Fruit fly (Drosophila melanogaster) whole organism, wandering third instar larva: ENCODE measurements around the gene CG33791.

Source experiments
- Abd-B ChIP-seq: fragments of >200 bp; optimal IDR thresholded peaks from 2 replicates; lab custom pipeline; 2017; ENCODE audit warnings: missing biosample characterization, missing genetic modification characterization
- CG32264 ChIP-seq: fragments of 200-800 bp; sonication (Bioruptor generic); optimal IDR thresholded peaks from 2 replicates; lab custom pipeline; 2016; ENCODE audit warnings: missing biosample characterization, missing genetic modification characterization
- CG9705 ChIP-seq: fragments of 200-800 bp; sonication (Bioruptor generic); optimal IDR thresholded peaks from 2 replicates; lab custom pipeline; 2018; ENCODE audit warnings: missing biosample characterization, mild to moderate bottlenecking, missing genetic modification characterization
- CrebA ChIP-seq: fragments of 200-800 bp; sonication (Bioruptor generic); optimal IDR thresholded peaks from 2 replicates; lab custom pipeline; 2016; ENCODE audit warnings: missing biosample characterization, mild to moderate bottlenecking, missing genetic modification characterization, borderline replicate concordance
- Dfd ChIP-seq: fragments of >200 bp; optimal IDR thresholded peaks from 2 replicates; lab custom pipeline; 2017; ENCODE audit warnings: missing biosample characterization, missing genetic modification characterization
- Dif ChIP-seq: fragments of 200-275, 200-300 bp; sonication (Bioruptor generic); optimal IDR thresholded peaks from 2 replicates; lab custom pipeline; 2018; ENCODE audit warnings: missing biosample characterization, missing genetic modification characterization; ENCODE audit not compliant: partially characterized antibody
- GATAd ChIP-seq: sonication (Bioruptor generic); optimal IDR thresholded peaks from 2 replicates; lab custom pipeline; 2016; ENCODE audit warnings: missing biosample characterization, missing genetic modification characterization
- HLH106 ChIP-seq: fragments of 200-800 bp; optimal IDR thresholded peaks from 3 replicates; lab custom pipeline; 2019; ENCODE audit warnings: missing biosample characterization, mild to moderate bottlenecking, missing genetic modification characterization, moderate library complexity
- Hnf4 ChIP-seq: fragments of 200-800 bp; sonication (Bioruptor generic); optimal IDR thresholded peaks from 2 replicates; lab custom pipeline; 2016; ENCODE audit warnings: missing biosample characterization, mild to moderate bottlenecking, missing genetic modification characterization
- Hr78 ChIP-seq: fragments of >200 bp; optimal IDR thresholded peaks from 2 replicates; lab custom pipeline; 2017; ENCODE audit warnings: missing biosample characterization, missing genetic modification characterization
- Hr83 ChIP-seq: fragments of 200-300 bp; sonication (Bioruptor generic); optimal IDR thresholded peaks from 2 replicates; lab custom pipeline; 2016; ENCODE audit warnings: missing biosample characterization, mild to moderate bottlenecking, missing genetic modification characterization, moderate library complexity; ENCODE audit not compliant: poor library complexity, severe bottlenecking
- Jra ChIP-seq: sonication (Bioruptor generic); optimal IDR thresholded peaks from 2 replicates; lab custom pipeline; 2016; ENCODE audit warnings: missing biosample characterization, missing genetic modification characterization
- Mio ChIP-seq: sonication (Bioruptor generic); optimal IDR thresholded peaks from 2 replicates; lab custom pipeline; 2016; ENCODE audit warnings: missing biosample characterization, missing genetic modification characterization
- Myc ChIP-seq: fragments of >200 bp; optimal IDR thresholded peaks from 2 replicates; lab custom pipeline; 2017
- N ChIP-seq: fragments of >200 bp; optimal IDR thresholded peaks from 2 replicates; lab custom pipeline; 2018; ENCODE audit warnings: missing biosample characterization, missing external identifiers, missing genetic modification characterization
- OdsH ChIP-seq: fragments of 200-800 bp; sonication (Bioruptor generic); optimal IDR thresholded peaks from 2 replicates; lab custom pipeline; 2016; ENCODE audit warnings: missing biosample characterization, mild to moderate bottlenecking, missing genetic modification characterization
- Rel ChIP-seq, 2 experiments: fragments of 200-800 bp; sonication (Bioruptor generic) in 1 of 2; optimal IDR thresholded peaks; 2 replicates in 1 of 2; 3 replicates in 1 of 2; lab custom pipeline; 2016 to 2019; ENCODE audit warnings: mild to moderate bottlenecking in 2 of 2, missing biosample characterization in 2 of 2, missing genetic modification characterization in 2 of 2, moderate library complexity in 1 of 2
- Sp1 ChIP-seq: fragments of 200-800 bp; sonication (Bioruptor generic); optimal IDR thresholded peaks from 3 replicates; lab custom pipeline; 2019; ENCODE audit warnings: missing biosample characterization, mild to moderate bottlenecking, missing genetic modification characterization, moderate library complexity
- Vsx2 ChIP-seq: fragments of 200-300, 225-300 bp; sonication (Bioruptor generic); optimal IDR thresholded peaks from 2 replicates; lab custom pipeline; 2018; ENCODE audit warnings: missing biosample characterization, missing genetic modification characterization; ENCODE audit not compliant: partially characterized antibody
- br ChIP-seq: fragments of 200-800 bp; sonication (Bioruptor generic); optimal IDR thresholded peaks from 2 replicates; lab custom pipeline; 2016; ENCODE audit warnings: missing biosample characterization, missing genetic modification characterization
- brk ChIP-seq: fragments of 200-800 bp; sonication (Bioruptor generic); optimal IDR thresholded peaks from 2 replicates; lab custom pipeline; 2016; ENCODE audit warnings: missing biosample characterization, mild to moderate bottlenecking, missing genetic modification characterization
- dl ChIP-seq, 2 experiments: fragments of 175-275, 200-275 bp in 1 of 2; fragments of 200-275 bp in 1 of 2; sonication (Bioruptor generic); optimal IDR thresholded peaks; lab custom pipeline; 2018; ENCODE audit warnings: mild to moderate bottlenecking in 2 of 2, missing biosample characterization in 2 of 2, missing genetic modification characterization in 2 of 2, moderate library complexity in 2 of 2; ENCODE audit not compliant: partially characterized antibody in 2 of 2, insufficient read depth in 1 of 2
- dmrt93B ChIP-seq: fragments of 200-800 bp; sonication (Bioruptor generic); optimal IDR thresholded peaks from 2 replicates; lab custom pipeline; 2018; ENCODE audit warnings: missing biosample characterization, mild to moderate bottlenecking, missing genetic modification characterization
- dsf ChIP-seq: sonication (Bioruptor generic); optimal IDR thresholded peaks from 2 replicates; lab custom pipeline; 2016; ENCODE audit warnings: missing biosample characterization, missing genetic modification characterization, borderline replicate concordance
- ey ChIP-seq: fragments of 200-800 bp; sonication (Bioruptor generic); optimal IDR thresholded peaks from 2 replicates; lab custom pipeline; 2016; ENCODE audit warnings: missing biosample characterization, missing genetic modification characterization
- foxo ChIP-seq, 2 experiments: fragments of 200-800 bp; sonication (Bioruptor generic); optimal IDR thresholded peaks; 2 replicates in 1 of 2; 3 replicates in 1 of 2; lab custom pipeline; 2016 to 2017; ENCODE audit warnings: missing biosample characterization in 2 of 2, missing genetic modification characterization in 2 of 2
- fru ChIP-seq: fragments of 200-800 bp; sonication (Bioruptor generic); optimal IDR thresholded peaks from 3 replicates; lab custom pipeline; 2016; ENCODE audit warnings: missing biosample characterization, mild to moderate bottlenecking, missing genetic modification characterization
- h ChIP-seq: fragments of 200-800 bp; sonication (Bioruptor generic); optimal IDR thresholded peaks from 3 replicates; lab custom pipeline; 2016; ENCODE audit warnings: missing biosample characterization, mild to moderate bottlenecking, missing genetic modification characterization
- jim ChIP-seq: fragments of 175-275, 200-325 bp; sonication (Bioruptor generic); optimal IDR thresholded peaks from 2 replicates; lab custom pipeline; 2016; ENCODE audit warnings: missing biosample characterization, mild to moderate bottlenecking, missing genetic modification characterization
- lola ChIP-seq: fragments of >200 bp; optimal IDR thresholded peaks from 2 replicates; lab custom pipeline; 2017; ENCODE audit warnings: missing biosample characterization, missing genetic modification characterization
- pan ChIP-seq: fragments of >200 bp; optimal IDR thresholded peaks from 2 replicates; lab custom pipeline; 2017
- psq ChIP-seq: fragments of 200-800 bp; sonication (Bioruptor generic); optimal IDR thresholded peaks from 3 replicates; lab custom pipeline; 2017; ENCODE audit warnings: missing biosample characterization, mild to moderate bottlenecking, missing genetic modification characterization, moderate library complexity
- rgr ChIP-seq: fragments of 200-800 bp; sonication (Bioruptor generic); optimal IDR thresholded peaks from 3 replicates; lab custom pipeline; 2016; ENCODE audit warnings: missing biosample characterization, mild to moderate bottlenecking, missing genetic modification characterization
- sage ChIP-seq: fragments of 200-800 bp; sonication (Bioruptor generic); optimal IDR thresholded peaks from 2 replicates; lab custom pipeline; 2016; ENCODE audit warnings: missing biosample characterization, mild to moderate bottlenecking, missing genetic modification characterization
- sv ChIP-seq: fragments of 200-800 bp; sonication (Bioruptor generic); optimal IDR thresholded peaks from 3 replicates; lab custom pipeline; 2016; ENCODE audit warnings: missing biosample characterization, missing genetic modification characterization
- tai ChIP-seq: sonication (Bioruptor generic); optimal IDR thresholded peaks from 2 replicates; lab custom pipeline; 2016; ENCODE audit warnings: missing biosample characterization, missing genetic modification characterization
- usp ChIP-seq: fragments of >200 bp; optimal IDR thresholded peaks from 2 replicates; lab custom pipeline; 2017; ENCODE audit warnings: missing biosample characterization, missing genetic modification characterization
- woc ChIP-seq: sonication (Bioruptor generic); optimal IDR thresholded peaks from 2 replicates; lab custom pipeline; 2016; ENCODE audit warnings: missing biosample characterization, mild to moderate bottlenecking, missing genetic modification characterization

Gene CG33791

DNA sequence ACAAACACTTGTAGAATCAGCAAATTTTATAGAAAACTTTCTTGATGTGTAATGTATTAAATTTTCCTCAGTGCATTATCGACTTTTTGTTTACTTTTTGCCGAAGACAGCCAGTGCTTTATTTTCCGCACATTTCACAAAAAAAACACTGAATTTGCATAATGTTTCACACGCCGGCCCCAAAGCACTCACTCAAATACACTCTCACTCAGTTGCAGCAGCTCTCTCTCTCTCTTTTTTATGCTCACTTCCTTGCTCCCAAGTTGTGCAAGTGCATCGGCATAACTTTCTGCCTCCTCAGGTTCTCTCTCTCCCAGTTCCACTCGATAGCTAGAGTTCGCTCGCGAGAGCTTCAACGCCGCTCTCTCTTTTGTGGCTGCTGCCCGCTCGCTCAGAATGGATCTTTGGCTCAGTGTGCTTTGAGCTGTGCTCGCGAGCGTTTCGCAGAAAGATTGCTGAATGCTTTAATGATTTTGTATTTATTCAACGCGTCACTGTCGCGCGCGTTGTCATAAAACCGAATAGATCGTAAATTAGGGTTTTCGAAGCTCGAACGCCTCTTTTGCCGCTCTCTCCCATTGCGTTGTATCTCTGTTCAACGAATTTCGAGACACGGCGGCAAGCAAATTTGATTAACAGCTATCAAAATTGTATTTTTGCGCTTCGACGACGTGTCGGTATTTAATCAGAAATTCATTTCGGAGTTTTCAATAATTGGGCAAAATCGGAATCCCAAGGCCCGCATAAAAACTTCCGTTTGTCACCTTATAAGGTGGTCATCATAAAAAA, 16.3 kb upstream of the CG33791 start:
- TF ChIP-seq brk (GFP tag; lab: Kevin White, UChicago): peak; percentile 42
- peak; percentile 95 for TF ChIP-seq Vsx2 (GFP tag; lab: Kevin White, UChicago)
- no peak for TF ChIP-seq sv (GFP tag; lab: Kevin White, UChicago)
- peak in 1 of 2 experiments; percentile 48 for TF ChIP-seq foxo (GFP tag; optimal IDR thresholded peaks at IDR 0.05; lab: Kevin White, UChicago)
- no peak for TF ChIP-seq pan (lab: Kevin White, UChicago)
- no peak for TF ChIP-seq GATAd (GFP tag; lab: Kevin White, UChicago)
- no peak for TF ChIP-seq dsf (GFP tag; lab: Kevin White, UChicago)
- no peak for TF ChIP-seq lola (GFP tag; lab: Kevin White, UChicago)
- TF ChIP-seq br: peak; percentile 49
- TF ChIP-seq N (GFP tag; lab: Kevin White, UChicago): no peak
- TF ChIP-seq dl (GFP tag; optimal IDR thresholded peaks at IDR 0.05; lab: Kevin White, UChicago; ENCODE audit: insufficient read depth in 1 of 2, partially characterized antibody in 2 of 2): peak; percentile 96 to 98
- peak; percentile 64 for TF ChIP-seq Rel (GFP tag; optimal IDR thresholded peaks at IDR 0.05; lab: Kevin White, UChicago)
- TF ChIP-seq Rel (tag; optimal IDR thresholded peaks at IDR 0.05; lab: Kevin White, UChicago): peak; percentile 10
- no peak for TF ChIP-seq usp (GFP tag; lab: Kevin White, UChicago)
- peak; percentile 48 for TF ChIP-seq fru (GFP tag; lab: Kevin White, UChicago)
- TF ChIP-seq Hnf4 (GFP tag; lab: Kevin White, UChicago): peak; percentile 35
- TF ChIP-seq Hr83: peak; percentile 82
- TF ChIP-seq dmrt93B: no peak
- TF ChIP-seq Mio (GFP tag; lab: Kevin White, UChicago): no peak
- TF ChIP-seq sage (GFP tag; lab: Kevin White, UChicago): peak; percentile 74
- peak; percentile 37 for TF ChIP-seq Sp1 (GFP tag; lab: Kevin White, UChicago)
- no peak for TF ChIP-seq tai
- TF ChIP-seq Myc: no peak
- no peak for TF ChIP-seq ey (GFP tag; lab: Kevin White, UChicago)
- TF ChIP-seq rgr: peak; percentile 44
- TF ChIP-seq Dfd: no peak
- peak; percentile 99 for TF ChIP-seq Dif (GFP tag; lab: Kevin White, UChicago)
- TF ChIP-seq OdsH: no peak
- no peak for TF ChIP-seq CG9705 (GFP tag; lab: Kevin White, UChicago)
- TF ChIP-seq Abd-B: no peak
- no peak for TF ChIP-seq woc (GFP tag; lab: Kevin White, UChicago)
- peak; percentile 76 for TF ChIP-seq Jra (GFP tag; lab: Kevin White, UChicago)
- no peak for TF ChIP-seq jim
- TF ChIP-seq HLH106: no peak
- no peak for TF ChIP-seq Hr78
- peak; percentile 45 for TF ChIP-seq CG32264 (GFP tag; lab: Kevin White, UChicago)
- TF ChIP-seq psq (GFP tag; lab: Kevin White, UChicago): peak; percentile 41
- peak; percentile 90 for TF ChIP-seq h (GFP tag; lab: Kevin White, UChicago)
- peak; percentile 86 for TF ChIP-seq CrebA

DNA sequence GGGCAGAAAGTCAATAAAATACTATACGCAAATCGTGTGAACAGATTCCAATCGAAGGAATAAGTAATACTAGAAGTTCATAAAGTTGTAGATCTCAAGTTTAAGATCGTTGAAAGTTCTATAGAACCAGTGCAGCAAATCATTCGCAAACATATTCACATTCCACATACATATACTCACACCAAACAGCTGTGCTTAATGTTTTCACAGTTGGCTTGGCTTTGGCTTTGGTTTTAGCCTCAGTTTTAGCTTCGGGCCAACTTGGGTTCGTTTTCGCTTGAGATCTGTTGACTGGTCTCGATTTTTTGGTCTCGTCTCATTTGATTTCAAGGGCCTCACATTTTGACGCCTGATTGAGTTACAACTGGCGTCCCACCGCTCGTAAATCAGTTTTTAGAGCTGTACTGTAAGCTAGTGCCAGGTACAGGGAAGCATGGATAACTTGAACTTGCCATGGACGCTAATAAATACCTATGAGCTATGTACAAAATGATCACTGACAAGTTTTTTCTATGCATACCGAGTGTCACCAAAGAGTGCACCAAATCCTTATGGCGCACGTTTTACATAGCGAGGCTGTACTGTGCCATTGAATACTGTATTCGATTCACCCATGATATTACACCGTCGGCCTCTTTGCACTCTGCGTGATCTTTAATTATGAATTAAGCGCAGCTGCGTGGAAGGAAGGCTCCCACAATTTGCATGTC, 15.5 kb upstream of the CG33791 start:
- TF ChIP-seq CG9705 (GFP tag; lab: Kevin White, UChicago) (peak; percentile 45), Abd-B (no peak), sv (GFP tag; lab: Kevin White, UChicago) (peak; percentile 74), h (GFP tag; lab: Kevin White, UChicago) (peak; percentile 75), Jra (GFP tag; lab: Kevin White, UChicago) (no peak), woc (GFP tag; lab: Kevin White, UChicago) (peak; percentile 14), ey (GFP tag; lab: Kevin White, UChicago) (peak; percentile 70), pan (lab: Kevin White, UChicago) (no peak), CrebA (no peak), dsf (GFP tag; lab: Kevin White, UChicago) (no peak), rgr (peak; percentile 69), Sp1 (GFP tag; lab: Kevin White, UChicago) (peak; percentile 60), Hr83 (no peak), Mio (GFP tag; lab: Kevin White, UChicago) (no peak), Hnf4 (GFP tag; lab: Kevin White, UChicago) (peak; percentile 59), Vsx2 (GFP tag; lab: Kevin White, UChicago) (no peak), dmrt93B (peak; percentile 46), usp (GFP tag; lab: Kevin White, UChicago) (no peak), brk (GFP tag; lab: Kevin White, UChicago) (no peak), OdsH (peak; percentile 65), Myc (no peak), Rel (GFP tag; optimal IDR thresholded peaks at IDR 0.05; lab: Kevin White, UChicago) (no peak), Rel (tag; optimal IDR thresholded peaks at IDR 0.05; lab: Kevin White, UChicago) (no peak), Hr78 (no peak), tai (no peak), GATAd (GFP tag; lab: Kevin White, UChicago) (no peak), sage (GFP tag; lab: Kevin White, UChicago) (no peak), N (GFP tag; lab: Kevin White, UChicago) (no peak), foxo (GFP tag; optimal IDR thresholded peaks at IDR 0.05; lab: Kevin White, UChicago) (peak in 1 of 2 experiments; percentile 80), br (peak; percentile 66), CG32264 (GFP tag; lab: Kevin White, UChicago) (no peak), HLH106 (peak; percentile 69), Dfd (no peak), Dif (GFP tag; lab: Kevin White, UChicago) (no peak), lola (GFP tag; lab: Kevin White, UChicago) (no peak), psq (GFP tag; lab: Kevin White, UChicago) (peak; percentile 43), fru (GFP tag; lab: Kevin White, UChicago) (peak; percentile 67)
